Worm (Caenorhabditis elegans) whole organism, early embryonic: ENCODE results near the gene flp-21.
A peak's percentile ranks its signal among the peaks of the same experiment; 100 is the strongest.

Source experiments
- B0310.2 ChIP-seq: sonication (generic microtip); optimal IDR thresholded peaks from 2 replicates; lab custom pipeline; 2016; ENCODE audit warnings: mild to moderate bottlenecking, missing genetic modification characterization, missing compliant biosample characterization
- F13C5.2 ChIP-seq: sonication (generic microtip); optimal IDR thresholded peaks from 2 replicates; lab custom pipeline; 2017; ENCODE audit warnings: mild to moderate bottlenecking, missing genetic modification characterization, inconsistent platforms, missing compliant biosample characterization
- aly-1 ChIP-seq: sonication (generic microtip); optimal IDR thresholded peaks from 2 replicates; lab custom pipeline; 2016; ENCODE audit warnings: missing genetic modification characterization, missing compliant biosample characterization
- ama-1 ChIP-seq: fragments of 150-350 bp; optimal IDR thresholded peaks from 2 replicates; lab custom pipeline; 2014
- ceh-13 ChIP-seq: fragments of 200-800 bp; sonication (Bioruptor generic); optimal IDR thresholded peaks from 2 replicates; lab custom pipeline; 2018; ENCODE audit warnings: mild to moderate bottlenecking, missing genetic modification characterization, missing compliant biosample characterization
- ceh-36 ChIP-seq: sonication (generic microtip); optimal IDR thresholded peaks from 2 replicates; lab custom pipeline; 2016; ENCODE audit warnings: missing genetic modification characterization, inconsistent platforms, missing compliant biosample characterization
- ets-7 ChIP-seq: sonication (generic microtip); optimal IDR thresholded peaks from 2 replicates; lab custom pipeline; 2016; ENCODE audit warnings: missing genotype, missing genetic modification characterization, missing compliant biosample characterization
- flt-1 ChIP-seq: fragments of 200-800 bp; sonication (Bioruptor generic); IDR thresholded peaks from 2 replicates; pipeline ENCODE4 v1.3.6; 2022; ENCODE audit warnings: missing genetic modification characterization, missing compliant biosample characterization
- hmbx-1 ChIP-seq: sonication (generic microtip); optimal IDR thresholded peaks from 2 replicates; lab custom pipeline; 2016; ENCODE audit warnings: mild to moderate bottlenecking, missing genetic modification characterization, missing compliant biosample characterization
- hmg-4 ChIP-seq: fragments of 200-800 bp; sonication (Bioruptor generic); optimal IDR thresholded peaks from 2 replicates; lab custom pipeline; 2018; ENCODE audit warnings: mild to moderate bottlenecking, missing genetic modification characterization, missing compliant biosample characterization
- hnd-1 ChIP-seq: sonication (generic microtip); optimal IDR thresholded peaks from 2 replicates; lab custom pipeline; 2016; ENCODE audit warnings: missing genetic modification characterization, missing compliant biosample characterization
- pes-1 ChIP-seq: fragments of 200-800 bp; sonication (Bioruptor generic); IDR thresholded peaks from 2 replicates; pipeline ENCODE4 v1.3.6; 2022; ENCODE audit warnings: missing genetic modification reagents, missing genetic modification characterization, missing compliant biosample characterization
- scrt-1 ChIP-seq: fragments of 200-800 bp; sonication (Bioruptor generic); IDR thresholded peaks from 2 replicates; pipeline ENCODE4 v1.3.6; 2022; ENCODE audit warnings: missing genetic modification characterization, missing compliant biosample characterization
- sea-1 ChIP-seq: fragments of 200-800 bp; sonication (Bioruptor generic); conservative IDR thresholded peaks from 2 replicates; pipeline ENCODE4 v1.3.6; 2022; ENCODE audit warnings: missing genetic modification characterization, missing compliant biosample characterization
- tbx-11 ChIP-seq: fragments of 200-800 bp; sonication (Bioruptor generic); IDR thresholded peaks from 2 replicates; pipeline ENCODE4 v1.3.6; 2022; ENCODE audit warnings: missing genetic modification characterization, missing compliant biosample characterization
- tbx-37 ChIP-seq: fragments of 200-800 bp; sonication (Bioruptor generic); conservative IDR thresholded peaks from 2 replicates; pipeline ENCODE4 v1.3.6; 2022; ENCODE audit warnings: missing genetic modification reagents, missing genetic modification characterization, missing compliant biosample characterization
- tra-4 ChIP-seq: sonication (generic microtip); optimal IDR thresholded peaks from 2 replicates; lab custom pipeline; 2017; ENCODE audit warnings: missing genetic modification characterization, missing compliant biosample characterization

The flp-21 gene

ce11 chrV:7774143-7774595 lies 19.0 kb upstream of the flp-21 start, which contains the start of gene grl-10:
grl-10 (plus strand) TSS chrV:7774545.
- TF ChIP-seq hnd-1 = no peak
- TF ChIP-seq sea-1 (GFP tag; lab: Robert Waterston, UW) = no peak
- no peak for TF ChIP-seq B0310.2
- TF ChIP-seq aly-1 (tag; lab: Kevin White, UChicago) = no peak
- TF ChIP-seq ets-7 (tag; lab: Kevin White, UChicago) = no peak
- no peak for TF ChIP-seq ama-1 (lab: Kevin White, UChicago)

- TF ChIP-seq ceh-36 (tag; lab: Kevin White, UChicago) = no peak
- no peak for TF ChIP-seq F13C5.2 (tag; lab: Kevin White, UChicago)
- no peak for TF ChIP-seq sea-1 (GFP tag; lab: Robert Waterston, UW)
These were observed 17.9 kb upstream of the flp-21 start for ce11 chrV:7775226-7775625.

DNA sequence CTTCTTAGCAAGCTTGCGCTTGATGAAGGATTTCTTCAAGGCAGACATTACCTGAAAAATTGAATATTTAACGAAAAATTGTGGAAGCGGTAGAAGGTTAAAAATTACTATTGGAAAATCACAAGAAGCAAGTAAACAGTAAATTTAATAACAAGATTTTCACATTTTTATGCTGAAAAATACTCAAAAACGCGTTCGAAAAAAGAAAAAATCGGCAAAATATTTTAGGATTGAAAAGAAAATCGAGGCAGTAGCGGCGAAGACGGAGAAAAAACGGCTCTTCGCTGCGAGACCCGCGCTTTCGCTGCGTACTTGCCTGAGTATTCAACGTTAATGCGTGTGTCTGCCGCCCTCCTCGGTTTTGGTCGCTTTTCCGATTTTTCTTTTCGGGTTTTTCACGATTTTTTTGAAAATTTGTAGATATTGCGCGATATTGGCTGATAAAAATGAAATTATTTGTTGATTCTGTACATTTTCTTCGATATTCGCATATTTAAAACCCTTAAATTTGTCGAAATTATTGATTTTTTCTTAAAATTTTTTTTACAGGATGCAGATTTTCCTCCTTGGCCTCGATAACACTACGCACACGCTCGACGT lies 17.0 kb upstream of the flp-21 start, which contains the start of the genes rpl-39 and rps-30:
Gene rpl-39 (minus strand): TSS at position 51 of the 600 bp plus-strand sequence.
Gene rps-30 (plus strand): TSS at position 550 of the 600 bp plus-strand sequence.
- TF ChIP-seq tbx-11 (GFP tag; lab: Robert Waterston, UW) (no peak), ceh-36 (tag; lab: Kevin White, UChicago) (no peak), ets-7 (tag; lab: Kevin White, UChicago) (no peak), hnd-1 (no peak), tbx-37 (GFP tag; lab: Robert Waterston, UW) (no peak), hmbx-1 (tag; lab: Kevin White, UChicago) (no peak), ceh-13 (GFP tag; lab: Kevin White, UChicago) (no peak), sea-1 (GFP tag; lab: Robert Waterston, UW) (no peak), ama-1 (lab: Kevin White, UChicago) (no peak), hmg-4 (GFP tag; lab: Kevin White, UChicago) (peak; percentile 53), flt-1 (GFP tag; lab: Robert Waterston, UW) (peak; percentile 26; the same call in 1 of the 2 replicates), F13C5.2 (tag; lab: Kevin White, UChicago) (peak; percentile 50), tra-4 (tag; lab: Kevin White, UChicago) (no peak), B0310.2 (no peak), pes-1 (peak; percentile 37; the same call in 1 of the 2 replicates), scrt-1 (GFP tag; lab: Robert Waterston, UW) (no peak), aly-1 (tag; lab: Kevin White, UChicago) (no peak)

ce11 chrV:7777098-7777497 lies 16.1 kb upstream of the flp-21 start, which contains the start of gene C26F1.3:
C26F1.3 (plus strand) TSS chrV:7777300.
- TF ChIP-seq scrt-1 (GFP tag; lab: Robert Waterston, UW) (no peak), ama-1 (lab: Kevin White, UChicago) (no peak), flt-1 (GFP tag; lab: Robert Waterston, UW) (no peak), hnd-1 (no peak)

DNA sequence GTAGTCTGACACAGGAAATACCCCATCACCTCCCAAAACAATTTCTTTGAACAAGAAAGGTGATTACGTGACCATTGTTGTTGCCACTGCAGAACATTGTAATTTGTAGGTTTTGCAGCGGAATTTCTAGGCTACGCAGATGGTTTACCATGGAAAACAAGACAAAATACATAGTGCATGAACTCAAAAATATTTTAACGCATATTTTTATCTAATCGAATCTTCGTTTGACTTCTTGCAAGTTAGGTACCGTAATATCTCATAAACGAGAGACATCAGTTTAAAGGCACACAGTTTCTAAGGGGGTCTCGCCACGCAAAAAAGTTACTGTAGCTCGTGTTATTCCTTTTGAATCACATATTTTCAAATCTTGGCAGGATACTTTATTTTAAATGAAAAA lies 14.2 kb upstream of the flp-21 start:
- TF ChIP-seq hmbx-1 (tag; lab: Kevin White, UChicago) (no peak), B0310.2 (no peak)

ce11 chrV:7781511-7781910 lies 11.7 kb upstream of the flp-21 start, which contains the start of gene cyp-32A1:
cyp-32A1 (plus strand) TSS chrV:7781811.
- TF ChIP-seq scrt-1 (GFP tag; lab: Robert Waterston, UW) (no peak), pes-1 (no peak)

DNA sequence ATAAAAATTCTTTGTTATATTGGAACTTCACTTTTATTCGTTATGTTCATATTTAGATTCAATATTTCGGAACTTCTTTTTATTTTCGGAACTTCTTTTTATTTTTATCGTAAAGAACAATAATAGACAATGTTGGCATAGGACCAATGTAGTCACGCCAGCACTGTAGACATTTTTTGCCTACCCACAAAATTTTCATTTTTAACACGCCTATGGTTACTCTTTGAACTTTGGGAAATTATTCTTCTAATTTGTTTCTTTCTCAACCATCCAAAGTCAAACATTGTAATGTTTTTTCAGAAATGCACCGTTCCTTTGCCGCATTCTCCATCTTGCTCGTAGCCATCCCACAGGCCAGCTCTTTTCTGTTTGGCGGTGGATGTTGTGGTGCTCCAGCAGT lies 8.1 kb upstream of the flp-21 start, which contains the start of gene C26F1.1:
Gene C26F1.1 (plus strand): TSS at position 301 of the 400 bp plus-strand sequence.
- no peak for TF ChIP-seq hnd-1
- TF ChIP-seq hmg-4 (GFP tag; lab: Kevin White, UChicago) = no peak
- no peak for TF ChIP-seq ets-7 (tag; lab: Kevin White, UChicago)
- no peak for TF ChIP-seq ceh-13 (GFP tag; lab: Kevin White, UChicago)
- no peak for TF ChIP-seq hmbx-1 (tag; lab: Kevin White, UChicago)
- no peak for TF ChIP-seq ceh-36 (tag; lab: Kevin White, UChicago)
- TF ChIP-seq F13C5.2 (tag; lab: Kevin White, UChicago) = no peak

- TF ChIP-seq hnd-1 = no peak
- TF ChIP-seq ama-1 (lab: Kevin White, UChicago) = no peak
- TF ChIP-seq B0310.2 = no peak
- TF ChIP-seq tbx-11 (GFP tag; lab: Robert Waterston, UW) = no peak
- TF ChIP-seq F13C5.2 (tag; lab: Kevin White, UChicago) = no peak
- no peak for TF ChIP-seq pes-1
- no peak for TF ChIP-seq scrt-1 (GFP tag; lab: Robert Waterston, UW)
- TF ChIP-seq tbx-37 (GFP tag; lab: Robert Waterston, UW) = no peak
- TF ChIP-seq tra-4 (tag; lab: Kevin White, UChicago) = no peak
- TF ChIP-seq ceh-13 (GFP tag; lab: Kevin White, UChicago) = no peak
- no peak for TF ChIP-seq hmg-4 (GFP tag; lab: Kevin White, UChicago)
- TF ChIP-seq ets-7 (tag; lab: Kevin White, UChicago) = no peak
- TF ChIP-seq flt-1 (GFP tag; lab: Robert Waterston, UW) = no peak
- no peak for TF ChIP-seq aly-1 (tag; lab: Kevin White, UChicago)
- no peak for TF ChIP-seq ceh-36 (tag; lab: Kevin White, UChicago)
- no peak for TF ChIP-seq hmbx-1 (tag; lab: Kevin White, UChicago)
- no peak for TF ChIP-seq sea-1 (GFP tag; lab: Robert Waterston, UW)
These were observed 7.3 kb upstream of the flp-21 start for ce11 chrV:7785885-7786284.
